Fruit fly (Drosophila melanogaster) whole organism, wandering third instar larva: ENCODE results near the gene CG15358.

Experiments
- Abd-B ChIP-seq: fragments of >200 bp; optimal IDR thresholded peaks from 2 replicates; lab custom pipeline; 2017; ENCODE audit warnings: missing biosample characterization, missing genetic modification characterization
- Hr78 ChIP-seq: fragments of >200 bp; optimal IDR thresholded peaks from 2 replicates; lab custom pipeline; 2017; ENCODE audit warnings: missing biosample characterization, missing genetic modification characterization
- Myc ChIP-seq: fragments of >200 bp; optimal IDR thresholded peaks from 2 replicates; lab custom pipeline; 2017
- OdsH ChIP-seq: fragments of 200-800 bp; sonication (Bioruptor generic); optimal IDR thresholded peaks from 2 replicates; lab custom pipeline; 2016; ENCODE audit warnings: missing biosample characterization, mild to moderate bottlenecking, missing genetic modification characterization
- fru ChIP-seq: fragments of 200-800 bp; sonication (Bioruptor generic); optimal IDR thresholded peaks from 3 replicates; lab custom pipeline; 2016; ENCODE audit warnings: missing biosample characterization, mild to moderate bottlenecking, missing genetic modification characterization
- usp ChIP-seq: fragments of >200 bp; optimal IDR thresholded peaks from 2 replicates; lab custom pipeline; 2017; ENCODE audit warnings: missing biosample characterization, missing genetic modification characterization

dm6 chr2L:1837717-1838368 is 45.2 kb downstream of the CG15358 start:
- TF ChIP-seq Myc (no peak), fru (no peak), OdsH (no peak), Hr78 (GFP tag; lab: Kevin White, UChicago) (no peak), Abd-B (GFP tag; lab: Kevin White, UChicago) (no peak), usp (GFP tag; lab: Kevin White, UChicago) (no peak)
